Worm (Caenorhabditis elegans): ENCODE results near the gene srz-56.

DNA sequence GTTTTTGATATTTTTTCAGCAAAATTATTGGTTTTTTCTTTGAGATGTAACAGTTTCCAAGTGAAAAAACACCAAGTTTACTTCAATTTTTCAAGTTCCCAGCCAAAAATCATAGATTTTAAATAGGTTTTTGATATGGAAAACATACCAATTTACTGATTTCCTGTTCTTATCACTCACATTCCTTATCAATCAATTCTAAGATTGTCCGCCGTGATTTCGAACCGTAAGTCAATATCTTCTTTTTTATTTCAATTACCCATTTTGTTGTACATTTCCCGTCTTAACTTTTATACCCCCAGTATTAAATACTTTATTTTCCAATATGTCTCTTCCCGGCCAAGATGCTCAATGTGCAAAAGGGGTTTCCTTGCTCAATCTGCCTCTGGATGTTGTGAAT lies 16.1 kb upstream of the srz-56 start, which contains the start of gene fbxa-38:
- TF ChIP-seq unc-62 (GFP tag; optimal IDR thresholded peaks at IDR 0.05) (no peak), ces-1 (GFP tag; optimal IDR thresholded peaks at IDR 0.05) (no peak), mep-1 (tag; optimal IDR thresholded peaks at IDR 0.05) (no peak), ceh-83 (GFP tag; optimal IDR thresholded peaks at IDR 0.05) (no peak)
